Worm (Caenorhabditis elegans) whole organism, L2 larva: ENCODE measurements around the gene dpy-23.

ENCODE experiments used
- ama-1 ChIP-seq: fragments of 150-350 bp; optimal IDR thresholded peaks from 2 replicates; lab custom pipeline; 2018; ENCODE audit warnings: inconsistent platforms
- unc-62 ChIP-seq: fragments of 150-350 bp; optimal IDR thresholded peaks from 2 replicates; lab custom pipeline; 2014; ENCODE audit warnings: missing biosample characterization, missing genetic modification reagents, missing genetic modification characterization

DNA sequence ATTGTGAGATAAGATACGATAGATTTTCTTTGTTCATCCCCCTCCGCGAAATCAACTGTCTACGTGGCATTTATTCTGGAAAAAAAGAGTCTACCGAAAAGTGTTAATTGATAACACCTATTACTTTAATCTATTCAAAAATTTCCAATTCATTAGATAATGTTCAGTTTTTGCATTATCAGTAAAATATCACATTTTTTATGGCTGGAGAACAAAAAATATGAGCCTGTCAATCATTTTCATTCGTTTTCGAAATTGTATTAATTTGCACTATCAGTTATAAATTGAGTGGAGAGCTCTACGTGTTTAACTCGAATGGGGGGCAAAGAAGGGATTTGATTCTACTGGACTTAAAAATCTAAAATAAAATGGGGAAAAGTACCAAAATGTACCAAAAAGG is 30.1 kb upstream of the dpy-23 start:
- no peak for TF ChIP-seq unc-62 (GFP tag; lab: Kevin White, UChicago)
- no peak for TF ChIP-seq ama-1 (lab: Kevin White, UChicago)
